Fruit fly (Drosophila melanogaster): ENCODE measurements around the gene CG12502.
A peak's percentile ranks its signal among the peaks of the same experiment; 100 is the strongest.

The CG12502 gene

dm6 chr3L:907673-908323 is 42.6 kb downstream of the CG12502 start (continued):
- TF ChIP-seq dpn (GFP tag; optimal IDR thresholded peaks at IDR 0.05) (peak in 1 of 2 experiments; percentile 33), vvl (GFP tag; IDR thresholded peaks at IDR 0.05) (peak; percentile 37; the same call in 1 of the 2 replicates), pho (GFP tag; optimal IDR thresholded peaks at IDR 0.05) (no peak), amos (GFP tag; IDR thresholded peaks at IDR 0.05; ENCODE audit: partially characterized antibody) (no peak), aop (GFP tag; IDR thresholded peaks at IDR 0.05) (peak; percentile 32; the same call in 1 of the 2 replicates), chinmo (GFP tag; IDR thresholded peaks at IDR 0.05; ENCODE audit: partially characterized antibody) (no peak), CG4707 (GFP tag; optimal IDR thresholded peaks at IDR 0.05) (no peak), CG17829 (tag; optimal IDR thresholded peaks at IDR 0.05) (peak; percentile 43), CG7963 (GFP tag; IDR thresholded peaks at IDR 0.05; ENCODE audit: partially characterized antibody) (no peak), CG12391 (tag; optimal IDR thresholded peaks at IDR 0.05) (peak; percentile 48), Eip74EF (GFP tag; optimal IDR thresholded peaks at IDR 0.05) (no peak), CG8388 (GFP tag; optimal IDR thresholded peaks at IDR 0.05) (peak; percentile 36), Bgb (GFP tag; IDR thresholded peaks at IDR 0.05; ENCODE audit: partially characterized antibody) (no peak), Sox102F (GFP tag; optimal IDR thresholded peaks at IDR 0.05) (peak; percentile 46), CG15479 (GFP tag; optimal IDR thresholded peaks at IDR 0.05) (no peak), toy (GFP tag; IDR thresholded peaks at IDR 0.05) (no peak), ato (GFP tag; IDR thresholded peaks at IDR 0.05; ENCODE audit: partially characterized antibody) (no peak), CG8281 (tag; optimal IDR thresholded peaks at IDR 0.05) (no peak), ranshi (GFP tag; IDR thresholded peaks at IDR 0.05) (no peak), Abd-B (GFP tag; optimal IDR thresholded peaks at IDR 0.05) (no peak), Camta (GFP tag; optimal IDR thresholded peaks at IDR 0.05) (no peak), Sry-δ (GFP tag; optimal IDR thresholded peaks at IDR 0.05) (no peak), CG11504 (tag; optimal IDR thresholded peaks at IDR 0.05) (peak; percentile 52), CG3163 (GFP tag; optimal IDR thresholded peaks at IDR 0.05) (no peak), Hr78 (GFP tag; optimal IDR thresholded peaks at IDR 0.05) (no peak), CG7839 (tag; optimal IDR thresholded peaks at IDR 0.05) (peak; percentile 47), CoRest (tag; optimal IDR thresholded peaks at IDR 0.05) (peak; percentile 32), H15 (GFP tag; IDR thresholded peaks at IDR 0.05) (no peak), nmo (GFP tag; optimal IDR thresholded peaks at IDR 0.05) (peak; percentile 25), Gsc (GFP tag; IDR thresholded peaks at IDR 0.05) (no peak), CG4282 (GFP tag; optimal IDR thresholded peaks at IDR 0.05) (no peak), Poxn (GFP tag; IDR thresholded peaks at IDR 0.05) (no peak), CG2889 (GFP tag; IDR thresholded peaks at IDR 0.05) (no peak), Deaf1 (tag; optimal IDR thresholded peaks at IDR 0.05) (no peak), wdn (GFP tag; IDR thresholded peaks at IDR 0.05) (no peak), TFAM (GFP tag; optimal IDR thresholded peaks at IDR 0.05) (no peak), CG10462 (GFP tag; optimal IDR thresholded peaks at IDR 0.05) (no peak), kah (GFP tag; optimal IDR thresholded peaks at IDR 0.05) (no peak), caup (GFP tag; optimal IDR thresholded peaks at IDR 0.05; ENCODE audit: severe bottlenecking) (no peak), sc (optimal IDR thresholded peaks at IDR 0.05) (no peak), sc (GFP tag; optimal IDR thresholded peaks at IDR 0.05) (no peak), GATAe (GFP tag; conservative IDR thresholded peaks at IDR 0.05) (no peak), CG12744 (GFP tag; optimal IDR thresholded peaks at IDR 0.05) (no peak), Mes4 (GFP tag; optimal IDR thresholded peaks at IDR 0.05) (no peak), btn (GFP tag; optimal IDR thresholded peaks at IDR 0.05) (no peak), HmgD (GFP tag; optimal IDR thresholded peaks at IDR 0.05) (no peak), br (optimal IDR thresholded peaks at IDR 0.05) (no peak), B-H2 (GFP tag; optimal IDR thresholded peaks at IDR 0.05) (no peak), Mrtf (GFP tag; IDR thresholded peaks at IDR 0.05) (no peak), vfl (GFP tag; optimal IDR thresholded peaks at IDR 0.05) (no peak)
